Fruit fly (Drosophila melanogaster) whole organism, embryonic: ENCODE results near the gene Wdfy2.

Source experiments
- Mes4 ChIP-seq: fragments of 200-800 bp; sonication (Bioruptor generic); optimal IDR thresholded peaks from 2 replicates; lab custom pipeline; 2016; ENCODE audit warnings: missing biosample characterization, missing genetic modification characterization
- Nf-YB ChIP-seq: fragments of 200-800 bp; sonication (Bioruptor generic); optimal IDR thresholded peaks from 3 replicates; lab custom pipeline; 2019; ENCODE audit warnings: missing biosample characterization, mild to moderate bottlenecking, missing genetic modification characterization, moderate library complexity
- tio ChIP-seq: fragments of 200-800 bp; sonication (Bioruptor generic); optimal IDR thresholded peaks from 2 replicates; lab custom pipeline; 2017; ENCODE audit warnings: missing biosample characterization, missing genetic modification characterization, inconsistent platforms

dm6 chr2L:10442048-10442790 is 19.1 kb downstream of the Wdfy2 start, which contains the start of gene loh:
- no peak for TF ChIP-seq Mes4 (GFP tag; lab: Kevin White, UChicago)
- TF ChIP-seq tio (GFP tag; lab: Kevin White, UChicago) = peak; percentile 55
- peak; percentile 49 for TF ChIP-seq Nf-YB (GFP tag; lab: Kevin White, UChicago)
